Worm (Caenorhabditis elegans) whole organism, L4 larva: ENCODE data around the gene str-4.

Experiments used
- F44E2.7 ChIP-seq: fragments of 200-800 bp; sonication (Bioruptor generic); IDR thresholded peaks from 2 replicates; pipeline ENCODE4 v2.1.2; 2022; ENCODE audit warnings: missing genetic modification characterization, missing compliant biosample characterization
- T20F7.1 ChIP-seq: fragments of 200-800 bp; sonication (Bioruptor generic); optimal IDR thresholded peaks from 2 replicates; lab custom pipeline; 2018; ENCODE audit warnings: mild to moderate bottlenecking, missing genetic modification characterization, missing compliant biosample characterization
- Y5F2A.4 ChIP-seq: fragments of 200-800 bp; sonication (Bioruptor generic); optimal IDR thresholded peaks from 2 replicates; lab custom pipeline; 2018; ENCODE audit warnings: mild to moderate bottlenecking, missing genetic modification characterization, missing compliant biosample characterization
- ZK337.2 ChIP-seq: fragments of 200-800 bp; sonication (Bioruptor generic); IDR thresholded peaks from 2 replicates; pipeline ENCODE4 v1.3.6; 2022; ENCODE audit warnings: missing genetic modification reagents, missing genetic modification characterization, missing compliant biosample characterization
- ZK546.5 ChIP-seq, 2 experiments: sonication (generic microtip); optimal IDR thresholded peaks; 2 replicates each; lab custom pipeline; 2017; ENCODE audit warnings: missing biosample characterization in 2 of 2, missing genetic modification characterization in 2 of 2
- aha-1 ChIP-seq: fragments of 150-350 bp; peaks from one replicate; lab custom pipeline; 2014; ENCODE audit warnings: missing biosample characterization, missing genetic modification characterization
- aly-2 ChIP-seq: sonication (generic microtip); optimal IDR thresholded peaks from 2 replicates; lab custom pipeline; 2018; ENCODE audit warnings: missing biosample characterization, missing genetic modification characterization
- ama-1 ChIP-seq: fragments of 150-350 bp; optimal IDR thresholded peaks from 2 replicates; lab custom pipeline; 2014; ENCODE audit warnings: inconsistent platforms, mixed read lengths
- ceh-44 ChIP-seq: fragments of 200-800 bp; sonication (Bioruptor generic); IDR thresholded peaks from 2 replicates; pipeline ENCODE4 v1.3.6; 2022; ENCODE audit warnings: missing genetic modification reagents, missing genetic modification characterization, missing compliant biosample characterization
- ceh-62 ChIP-seq: sonication (generic microtip); optimal IDR thresholded peaks from 2 replicates; lab custom pipeline; 2017; ENCODE audit warnings: missing biosample characterization, missing genetic modification characterization
- cey-2 ChIP-seq: sonication (generic microtip); optimal IDR thresholded peaks from 3 replicates; lab custom pipeline; 2017; ENCODE audit warnings: missing genetic modification characterization, mild to moderate bottlenecking, missing compliant biosample characterization, antibody characterized with exemption, borderline replicate concordance; ENCODE audit not compliant: insufficient read depth
- ctbp-1 ChIP-seq: fragments of 200-800 bp; sonication (Bioruptor generic); IDR thresholded peaks from 2 replicates; pipeline ENCODE4 v1.3.6; 2022; ENCODE audit warnings: missing genetic modification reagents, missing genetic modification characterization, missing compliant biosample characterization
- daf-12 ChIP-seq: fragments of 150-350 bp; optimal IDR thresholded peaks from 2 replicates; lab custom pipeline; 2014; ENCODE audit warnings: missing biosample characterization, missing genetic modification reagents, missing genetic modification characterization
- daf-16 ChIP-seq, 3 experiments: sonication (generic microtip); optimal IDR thresholded peaks; 2 replicates each; lab custom pipeline; 2016 to 2017; ENCODE audit warnings: missing genetic modification characterization in 3 of 3, missing genetic modification reagents in 3 of 3, mild to moderate bottlenecking in 2 of 3, missing compliant biosample characterization in 2 of 3, missing biosample characterization in 1 of 3, moderate library complexity in 1 of 3
- daf-19 ChIP-seq: fragments of 200-800 bp; sonication (Bioruptor generic); conservative IDR thresholded peaks from 2 replicates; pipeline ENCODE4 v1.3.6; 2022; ENCODE audit warnings: missing genetic modification characterization, missing compliant biosample characterization
- dmd-8 ChIP-seq: fragments of 200-800 bp; sonication (Bioruptor generic); IDR thresholded peaks from 2 replicates; pipeline ENCODE4 v1.3.6; 2022; ENCODE audit warnings: missing genetic modification characterization, missing compliant biosample characterization
- dmd-9 ChIP-seq: fragments of 200-800 bp; sonication (Bioruptor generic); IDR thresholded peaks from 2 replicates; pipeline ENCODE4 v1.3.6; 2022; ENCODE audit warnings: missing genetic modification reagents, missing genetic modification characterization, missing compliant biosample characterization
- dpl-1 ChIP-seq: fragments of 150-350 bp; optimal IDR thresholded peaks from 2 replicates; lab custom pipeline; 2014; ENCODE audit warnings: missing biosample characterization, missing genetic modification reagents, missing genetic modification characterization
- gei-8 ChIP-seq: fragments of 200-800 bp; sonication (Bioruptor generic); optimal IDR thresholded peaks from 2 replicates; lab custom pipeline; 2018; ENCODE audit warnings: mild to moderate bottlenecking, missing genetic modification characterization, missing compliant biosample characterization
- hif-1 ChIP-seq, 2 experiments: sonication (generic microtip); optimal IDR thresholded peaks; 2 replicates each; lab custom pipeline; 2016 to 2017; ENCODE audit warnings: missing compliant biosample characterization in 2 of 2, missing genetic modification characterization in 2 of 2, missing genetic modification reagents in 2 of 2, missing genotype in 2 of 2, mild to moderate bottlenecking in 1 of 2
- hmg-1.1 ChIP-seq: fragments of 200-800 bp; sonication (Bioruptor generic); IDR thresholded peaks from 2 replicates; pipeline ENCODE4 v1.3.6; 2022; ENCODE audit warnings: missing genetic modification reagents, missing genetic modification characterization, missing compliant biosample characterization
- jun-1 ChIP-seq: fragments of 150-350 bp; optimal IDR thresholded peaks from 2 replicates; lab custom pipeline; 2014; ENCODE audit warnings: missing biosample characterization, missing genetic modification reagents, missing genetic modification characterization
- lim-7 ChIP-seq: fragments of 200-800 bp; sonication (Bioruptor generic); IDR thresholded peaks from 2 replicates; pipeline ENCODE4 v1.3.6; 2022; ENCODE audit warnings: missing genetic modification characterization, missing compliant biosample characterization
- lin-1 ChIP-seq: fragments of 200-800 bp; sonication (Bioruptor generic); IDR thresholded peaks from 2 replicates; pipeline ENCODE4 v1.3.6; 2022; ENCODE audit warnings: missing genetic modification reagents, missing genetic modification characterization, missing compliant biosample characterization
- lin-13 ChIP-seq: fragments of 150-350 bp; optimal IDR thresholded peaks from 2 replicates; lab custom pipeline; 2014; ENCODE audit warnings: missing biosample characterization, missing genetic modification reagents, missing genetic modification characterization
- lin-15B ChIP-seq: fragments of 150-350 bp; sonication (generic microtip); optimal IDR thresholded peaks from 3 replicates; lab custom pipeline; 2014; ENCODE audit warnings: missing biosample characterization, missing genetic modification characterization
- lin-38 ChIP-seq: fragments of 200-800 bp; sonication (Bioruptor generic); IDR thresholded peaks from 2 replicates; pipeline ENCODE4 v1.3.6; 2022; ENCODE audit warnings: missing genetic modification reagents, missing genetic modification characterization, missing compliant biosample characterization
- lir-3 ChIP-seq: sonication (generic microtip); optimal IDR thresholded peaks from 2 replicates; lab custom pipeline; 2016; ENCODE audit warnings: mild to moderate bottlenecking, missing genetic modification characterization, missing compliant biosample characterization
- lsy-2 ChIP-seq, 2 experiments: fragments of 150-350 bp in 1 of 2; sonication (generic microtip) in 1 of 2; optimal IDR thresholded peaks; 2 replicates each; lab custom pipeline; 2014 to 2017; ENCODE audit warnings: missing biosample characterization in 2 of 2, missing genetic modification characterization in 2 of 2
- madf-5 ChIP-seq, 2 experiments: fragments of 200-800 bp; sonication (Bioruptor generic); IDR thresholded peaks; 2 replicates each; pipeline ENCODE4 v1.3.6; 2022; ENCODE audit warnings: missing compliant biosample characterization in 2 of 2, missing genetic modification characterization in 2 of 2
- mdl-1 ChIP-seq, 2 experiments: fragments of 150-350 bp in 1 of 2; sonication (generic microtip) in 1 of 2; optimal IDR thresholded peaks; 2 replicates each; lab custom pipeline; 2014 to 2017; ENCODE audit warnings: missing biosample characterization in 2 of 2, missing genetic modification characterization in 2 of 2
- nhr-10 ChIP-seq: fragments of 150-350 bp; optimal IDR thresholded peaks from 2 replicates; lab custom pipeline; 2014; ENCODE audit warnings: missing biosample characterization, missing genetic modification characterization
- nhr-111 ChIP-seq: fragments of 200-800 bp; sonication (Bioruptor generic); optimal IDR thresholded peaks from 2 replicates; lab custom pipeline; 2018; ENCODE audit warnings: mild to moderate bottlenecking, missing genetic modification characterization, missing compliant biosample characterization
- nhr-237 ChIP-seq: sonication (generic microtip); optimal IDR thresholded peaks from 2 replicates; lab custom pipeline; 2017; ENCODE audit warnings: missing biosample characterization, missing genetic modification characterization
- nhr-28 ChIP-seq: fragments of 150-350 bp; optimal IDR thresholded peaks from 2 replicates; lab custom pipeline; 2014; ENCODE audit warnings: missing biosample characterization, missing genetic modification characterization
- nhr-41 ChIP-seq: fragments of 200-800 bp; sonication (Bioruptor generic); IDR thresholded peaks from 2 replicates; pipeline ENCODE4 v1.3.6; 2022; ENCODE audit warnings: missing genetic modification reagents, missing genetic modification characterization, missing compliant biosample characterization
- nhr-42 ChIP-seq: fragments of 200-800 bp; sonication (Bioruptor generic); IDR thresholded peaks from 2 replicates; pipeline ENCODE4 v1.3.6; 2022; ENCODE audit warnings: missing genetic modification characterization, missing compliant biosample characterization
- nhr-6 ChIP-seq: fragments of 150-350 bp; optimal IDR thresholded peaks from 2 replicates; lab custom pipeline; 2014; ENCODE audit warnings: missing biosample characterization, missing genetic modification characterization
- nhr-76 ChIP-seq: fragments of 150-350 bp; optimal IDR thresholded peaks from 2 replicates; lab custom pipeline; 2014; ENCODE audit warnings: missing biosample characterization, missing genetic modification characterization
- php-3 ChIP-seq: fragments of 200-800 bp; sonication (Bioruptor generic); IDR thresholded peaks from 2 replicates; pipeline ENCODE4 v1.3.6; 2022; ENCODE audit warnings: missing genetic modification reagents, missing genetic modification characterization, missing compliant biosample characterization
- pqm-1 ChIP-seq: sonication (generic microtip); optimal IDR thresholded peaks from 2 replicates; lab custom pipeline; 2017; ENCODE audit warnings: missing biosample characterization, missing genetic modification characterization
- skn-1 ChIP-seq: fragments of 150-350 bp; optimal IDR thresholded peaks from 2 replicates; lab custom pipeline; 2014; ENCODE audit warnings: missing biosample characterization, missing genetic modification characterization
- spr-3 ChIP-seq: fragments of 200-800 bp; sonication (Bioruptor generic); optimal IDR thresholded peaks from 2 replicates; lab custom pipeline; 2018; ENCODE audit warnings: mild to moderate bottlenecking, missing genetic modification characterization, missing compliant biosample characterization
- tra-1 ChIP-seq: fragments of 200-800 bp; sonication (Bioruptor generic); IDR thresholded peaks from 2 replicates; pipeline ENCODE4 v1.3.6; 2022; ENCODE audit warnings: missing genetic modification reagents, missing genetic modification characterization, missing compliant biosample characterization
- unc-130 ChIP-seq: sonication (generic microtip); optimal IDR thresholded peaks from 2 replicates; lab custom pipeline; 2016; ENCODE audit warnings: missing genetic modification reagents, missing genetic modification characterization, missing compliant biosample characterization
- unc-62 ChIP-seq, 3 experiments: fragments of 150-350 bp in 1 of 3; sonication (generic microtip); optimal IDR thresholded peaks in 2 of 3; peaks in 1 of 3; 1 replicate in 1 of 3; 2 replicates in 2 of 3; lab custom pipeline; 2014 to 2017; ENCODE audit warnings: missing biosample characterization in 3 of 3, missing genetic modification characterization in 3 of 3, missing genetic modification reagents in 3 of 3, missing genotype in 1 of 3
- zag-1 ChIP-seq: fragments of 150-350 bp; optimal IDR thresholded peaks from 2 replicates; lab custom pipeline; 2014; ENCODE audit warnings: missing biosample characterization, missing genetic modification characterization
- zip-2 ChIP-seq: fragments of 150-350 bp; optimal IDR thresholded peaks from 2 replicates; lab custom pipeline; 2014; ENCODE audit warnings: missing biosample characterization, missing genetic modification characterization
- ztf-11 ChIP-seq: fragments of 150-350 bp; optimal IDR thresholded peaks from 2 replicates; lab custom pipeline; 2014; ENCODE audit warnings: missing biosample characterization, missing genetic modification characterization

str-4 gene

DNA sequence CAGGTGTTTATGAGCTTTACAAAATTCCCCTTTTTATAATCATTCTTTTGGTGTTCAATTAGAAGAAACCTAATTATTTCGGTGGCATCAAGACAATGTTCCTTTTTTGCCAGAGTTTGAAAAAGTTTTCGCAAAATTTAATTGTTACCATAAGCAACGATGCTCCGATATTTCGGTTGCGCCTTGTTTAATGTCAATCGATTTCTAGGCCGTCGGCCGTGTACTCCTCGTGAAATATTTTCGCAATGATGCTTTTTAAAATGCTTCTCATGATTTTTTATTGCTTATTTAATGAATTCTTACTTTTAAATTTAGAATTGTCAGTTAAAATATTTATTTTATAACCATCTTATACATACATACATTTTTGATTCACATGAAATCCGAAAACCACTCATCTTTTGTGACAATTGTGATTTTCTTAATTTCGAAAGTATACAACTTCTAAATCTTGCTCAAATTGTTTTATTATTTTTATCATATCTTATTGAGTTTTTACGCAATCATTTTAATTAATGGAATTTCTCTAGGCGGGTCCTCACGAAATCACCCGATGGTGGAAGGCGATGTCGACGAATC lies 26.4 kb downstream of the str-4 start, which contains the start of gene C50B6.3 (continued):
- TF ChIP-seq skn-1 (tag; lab: Kevin White, UChicago), result no peak
- no peak for TF ChIP-seq nhr-41
- no peak for TF ChIP-seq pqm-1 (tag; lab: Kevin White, UChicago)

DNA sequence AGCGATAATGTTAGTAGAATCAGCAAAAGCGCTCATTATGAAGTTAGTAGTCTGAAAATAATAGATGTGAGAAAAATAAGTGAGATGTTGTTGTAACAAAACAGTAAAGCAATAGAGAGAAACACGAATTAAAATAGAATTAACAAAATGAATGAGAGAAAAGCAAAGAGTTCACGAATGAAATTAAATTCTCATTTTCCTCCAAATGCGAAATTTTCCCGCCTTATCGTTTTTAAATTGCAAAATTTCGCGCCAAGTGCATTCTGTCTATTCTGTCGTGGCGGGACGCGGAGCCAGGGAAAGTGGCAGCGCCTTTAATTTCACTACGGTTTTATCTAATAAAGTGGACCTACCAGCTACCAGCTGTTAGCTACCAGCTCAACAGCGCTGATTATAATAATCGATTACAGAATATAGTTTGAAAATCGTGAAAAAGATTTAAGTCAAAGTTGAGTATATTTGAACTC lies 27.3 kb downstream of the str-4 start, which contains the start of gene nasp-2:
nasp-2 (minus strand) TSS at position 51 of the 467 bp plus-strand sequence.
- TF ChIP-seq nhr-76 (no peak), daf-19 (GFP tag; lab: Robert Waterston, UW) (no peak), nhr-237 (tag; lab: Kevin White, UChicago) (no peak), lin-38 (GFP tag; lab: Robert Waterston, UW) (peak; percentile 79), ama-1 (lab: Kevin White, UChicago) (no peak), lsy-2 (tag; optimal IDR thresholded peaks at IDR 0.05; lab: Kevin White, UChicago) (no peak), madf-5 (GFP tag; IDR thresholded peaks at IDR 0.05; lab: Robert Waterston, UW) (no peak), zag-1 (tag; lab: Kevin White, UChicago) (no peak), ZK337.2 (GFP tag; lab: Robert Waterston, UW) (peak; percentile 51; the same call in 1 of the 2 replicates), hmg-1.1 (GFP tag; lab: Robert Waterston, UW) (no peak), Y5F2A.4 (GFP tag; lab: Kevin White, UChicago) (no peak), nhr-41 (no peak), nhr-6 (tag; lab: Kevin White, UChicago) (peak; percentile 77), dmd-8 (GFP tag; lab: Robert Waterston, UW) (no peak), tra-1 (GFP tag; lab: Robert Waterston, UW) (0 out of 2 replicates have a peak, but pooled peaks have one; percentile 8), dmd-9 (0 out of 2 replicates have a peak, but pooled peaks have one; percentile 43), lim-7 (GFP tag; lab: Robert Waterston, UW) (no peak), lin-15B (tag; lab: Kevin White, UChicago) (no peak), unc-130 (GFP tag; lab: Kevin White, UChicago) (peak; percentile 87), jun-1 (no peak), nhr-42 (GFP tag; lab: Robert Waterston, UW) (no peak), aha-1 (tag; lab: Kevin White, UChicago) (no peak), cey-2 (tag; lab: Kevin White, UChicago) (no peak), ceh-62 (tag; lab: Kevin White, UChicago) (no peak), ctbp-1 (GFP tag; lab: Robert Waterston, UW) (no peak), lin-13 (GFP tag; lab: Kevin White, UChicago) (no peak), ceh-44 (GFP tag; lab: Robert Waterston, UW) (no peak), lin-1 (no peak), F44E2.7 (no peak), mdl-1 (tag; optimal IDR thresholded peaks at IDR 0.05; lab: Kevin White, UChicago) (no peak), ztf-11 (tag; lab: Kevin White, UChicago) (no peak), nhr-28 (tag; lab: Kevin White, UChicago) (no peak), gei-8 (GFP tag; lab: Kevin White, UChicago) (no peak), dpl-1 (GFP tag; lab: Kevin White, UChicago) (peak; percentile 63), nhr-10 (tag; lab: Kevin White, UChicago) (no peak), T20F7.1 (GFP tag; lab: Kevin White, UChicago) (peak; percentile 81), nhr-111 (no peak), ZK546.5 (tag; optimal IDR thresholded peaks at IDR 0.05; lab: Kevin White, UChicago) (no peak), lir-3 (tag; lab: Kevin White, UChicago) (no peak), zip-2 (tag; lab: Kevin White, UChicago) (no peak), spr-3 (GFP tag; lab: Kevin White, UChicago) (no peak), php-3 (GFP tag; lab: Robert Waterston, UW) (no peak), aly-2 (tag; lab: Kevin White, UChicago) (no peak), daf-16 (GFP tag; optimal IDR thresholded peaks at IDR 0.05; lab: Kevin White, UChicago) (no peak), daf-16 (tag; optimal IDR thresholded peaks at IDR 0.05; lab: Kevin White, UChicago) (no peak), unc-62 (GFP tag; optimal IDR thresholded peaks at IDR 0.05 in 1 of 2; lab: Kevin White, UChicago) (no peak), unc-62 (tag; optimal IDR thresholded peaks at IDR 0.05; lab: Kevin White, UChicago) (no peak), daf-12 (tag; lab: Kevin White, UChicago) (no peak), hif-1 (tag; optimal IDR thresholded peaks at IDR 0.05; lab: Kevin White, UChicago) (no peak)
